Worm (Caenorhabditis elegans): ENCODE results near the gene plpp-1.2.

DNA sequence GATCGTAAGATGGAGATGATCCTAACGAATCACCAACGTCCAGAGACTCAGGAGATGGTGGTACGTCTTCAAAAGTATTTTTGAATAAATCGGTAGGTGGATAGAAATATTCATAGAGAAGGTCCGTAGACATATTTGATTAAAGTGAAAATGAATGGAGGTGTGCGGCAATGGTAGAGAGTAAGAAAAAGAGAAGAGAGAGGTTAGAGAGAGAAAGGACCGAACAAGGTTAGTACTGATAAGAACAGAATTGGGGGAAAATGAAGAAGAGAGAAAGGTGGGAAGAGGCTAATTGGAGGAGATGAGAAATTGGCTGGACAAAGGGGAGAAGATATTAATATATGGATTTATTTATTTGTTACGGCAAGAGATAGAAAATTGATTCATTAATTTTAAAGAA is 35.6 kb upstream of the plpp-1.2 start, which contains the start of gene nhr-22:
- TF ChIP-seq zip-5 (tag; optimal IDR thresholded peaks at IDR 0.05): no peak
- no peak for TF ChIP-seq elt-2 (tag; optimal IDR thresholded peaks at IDR 0.05)
- TF ChIP-seq ama-1 (optimal IDR thresholded peaks at IDR 0.05): no peak
- no peak for TF ChIP-seq F13H6.1 (tag; optimal IDR thresholded peaks at IDR 0.05)
- TF ChIP-seq unc-86 (tag; optimal IDR thresholded peaks at IDR 0.05): no peak
